Worm (Caenorhabditis elegans) whole organism, L4/young adult: ENCODE measurements around the gene Y41D4A.3.

ENCODE experiments used
- W03F9.2 ChIP-seq: fragments of 150-350 bp; optimal IDR thresholded peaks from 2 replicates; lab custom pipeline; 2014; ENCODE audit warnings: missing biosample characterization, missing genetic modification characterization
- dao-5 ChIP-seq: sonication (generic microtip); optimal IDR thresholded peaks from 2 replicates; lab custom pipeline; 2016; ENCODE audit warnings: missing genotype, missing genetic modification characterization, moderate library complexity, missing compliant biosample characterization

- TF ChIP-seq dao-5 (tag; lab: Kevin White, UChicago) (no peak), W03F9.2 (tag; lab: Kevin White, UChicago) (no peak)
Observed at ce11 chrIV:1720474-1720873, 33.1 kb upstream of the Y41D4A.3 start, which contains the start of gene epic-2.
